Worm (Caenorhabditis elegans) whole organism, L4 larva: ENCODE measurements around the gene Y51A2B.8.
A peak's percentile ranks its signal among the peaks of the same experiment; 100 is the strongest.

Experiments used
- F26F4.8 ChIP-seq: fragments of 200-800 bp; sonication (Bioruptor generic); conservative IDR thresholded peaks from 2 replicates; pipeline ENCODE4 v1.3.6; 2022; ENCODE audit warnings: missing genetic modification characterization, missing compliant biosample characterization
- F44E2.7 ChIP-seq: fragments of 200-800 bp; sonication (Bioruptor generic); IDR thresholded peaks from 2 replicates; pipeline ENCODE4 v2.1.2; 2022; ENCODE audit warnings: missing genetic modification characterization, missing compliant biosample characterization
- R02D3.7 ChIP-seq: fragments of 150-350 bp; sonication (generic microtip); optimal IDR thresholded peaks from 3 replicates; lab custom pipeline; 2014; ENCODE audit warnings: missing biosample characterization, missing genetic modification characterization
- Y105C5A.15 ChIP-seq: fragments of 200-800 bp; sonication (Bioruptor generic); IDR thresholded peaks from 2 replicates; pipeline ENCODE4 v1.3.6; 2022; ENCODE audit warnings: missing genetic modification characterization, missing compliant biosample characterization
- Y75B8A.6 ChIP-seq: fragments of 200-800 bp; sonication (Bioruptor generic); IDR thresholded peaks from 2 replicates; pipeline ENCODE4 v1.3.6; 2022; ENCODE audit warnings: missing genetic modification reagents, missing genetic modification characterization, missing compliant biosample characterization
- ZK337.2 ChIP-seq: fragments of 200-800 bp; sonication (Bioruptor generic); IDR thresholded peaks from 2 replicates; pipeline ENCODE4 v1.3.6; 2022; ENCODE audit warnings: missing genetic modification reagents, missing genetic modification characterization, missing compliant biosample characterization
- ZK546.5 ChIP-seq, 2 experiments: sonication (generic microtip); optimal IDR thresholded peaks; 2 replicates each; lab custom pipeline; 2017; ENCODE audit warnings: missing biosample characterization in 2 of 2, missing genetic modification characterization in 2 of 2
- arid-1 ChIP-seq: fragments of 200-800 bp; sonication (Bioruptor generic); conservative IDR thresholded peaks from 2 replicates; pipeline ENCODE4 v1.3.6; 2022; ENCODE audit warnings: missing genetic modification reagents, missing genetic modification characterization, missing compliant biosample characterization
- ceh-32 ChIP-seq: sonication (generic microtip); optimal IDR thresholded peaks from 2 replicates; lab custom pipeline; 2016; ENCODE audit warnings: mild to moderate bottlenecking, missing genetic modification characterization, missing compliant biosample characterization; ENCODE audit not compliant: poor library complexity
- ceh-44 ChIP-seq: fragments of 200-800 bp; sonication (Bioruptor generic); IDR thresholded peaks from 2 replicates; pipeline ENCODE4 v1.3.6; 2022; ENCODE audit warnings: missing genetic modification reagents, missing genetic modification characterization, missing compliant biosample characterization
- ceh-82 ChIP-seq: sonication (generic microtip); optimal IDR thresholded peaks from 2 replicates; lab custom pipeline; 2017; ENCODE audit warnings: missing biosample characterization, missing genetic modification characterization
- ces-1 ChIP-seq: fragments of 150-350 bp; sonication (generic microtip); optimal IDR thresholded peaks from 4 replicates; lab custom pipeline; 2014; ENCODE audit warnings: missing biosample characterization, missing genetic modification reagents, missing genetic modification characterization
- cey-2 ChIP-seq: sonication (generic microtip); optimal IDR thresholded peaks from 3 replicates; lab custom pipeline; 2017; ENCODE audit warnings: missing genetic modification characterization, mild to moderate bottlenecking, missing compliant biosample characterization, antibody characterized with exemption, borderline replicate concordance; ENCODE audit not compliant: insufficient read depth
- ctbp-1 ChIP-seq: fragments of 200-800 bp; sonication (Bioruptor generic); IDR thresholded peaks from 2 replicates; pipeline ENCODE4 v1.3.6; 2022; ENCODE audit warnings: missing genetic modification reagents, missing genetic modification characterization, missing compliant biosample characterization
- daf-12 ChIP-seq: fragments of 150-350 bp; optimal IDR thresholded peaks from 2 replicates; lab custom pipeline; 2014; ENCODE audit warnings: missing biosample characterization, missing genetic modification reagents, missing genetic modification characterization
- daf-16 ChIP-seq, 3 experiments: sonication (generic microtip); optimal IDR thresholded peaks; 2 replicates each; lab custom pipeline; 2016 to 2017; ENCODE audit warnings: missing genetic modification characterization in 3 of 3, missing genetic modification reagents in 3 of 3, mild to moderate bottlenecking in 2 of 3, missing compliant biosample characterization in 2 of 3, missing biosample characterization in 1 of 3, moderate library complexity in 1 of 3
- dmd-6 ChIP-seq: fragments of 200-800 bp; sonication (Bioruptor generic); IDR thresholded peaks from 2 replicates; pipeline ENCODE4 v1.3.6; 2022; ENCODE audit warnings: missing genetic modification reagents, missing genetic modification characterization, missing compliant biosample characterization
- dmd-8 ChIP-seq: fragments of 200-800 bp; sonication (Bioruptor generic); IDR thresholded peaks from 2 replicates; pipeline ENCODE4 v1.3.6; 2022; ENCODE audit warnings: missing genetic modification characterization, missing compliant biosample characterization
- dmd-9 ChIP-seq: fragments of 200-800 bp; sonication (Bioruptor generic); IDR thresholded peaks from 2 replicates; pipeline ENCODE4 v1.3.6; 2022; ENCODE audit warnings: missing genetic modification reagents, missing genetic modification characterization, missing compliant biosample characterization
- duxl-1 ChIP-seq: sonication (generic microtip); optimal IDR thresholded peaks from 2 replicates; lab custom pipeline; 2016; ENCODE audit warnings: mild to moderate bottlenecking, missing genetic modification characterization, moderate library complexity, missing compliant biosample characterization; ENCODE audit not compliant: poor library complexity
- egl-43 ChIP-seq: fragments of 200-800 bp; sonication (Bioruptor generic); IDR thresholded peaks from 2 replicates; pipeline ENCODE4 v1.3.6; 2022; ENCODE audit warnings: missing genetic modification reagents, missing genetic modification characterization, missing compliant biosample characterization
- gei-8 ChIP-seq: fragments of 200-800 bp; sonication (Bioruptor generic); optimal IDR thresholded peaks from 2 replicates; lab custom pipeline; 2018; ENCODE audit warnings: mild to moderate bottlenecking, missing genetic modification characterization, missing compliant biosample characterization
- hlh-30 ChIP-seq: sonication (generic microtip); optimal IDR thresholded peaks from 2 replicates; lab custom pipeline; 2017; ENCODE audit warnings: antibody characterized with exemption, mild to moderate bottlenecking, missing genetic modification characterization, missing compliant biosample characterization; ENCODE audit not compliant: insufficient read depth
- hmg-1.1 ChIP-seq: fragments of 200-800 bp; sonication (Bioruptor generic); IDR thresholded peaks from 2 replicates; pipeline ENCODE4 v1.3.6; 2022; ENCODE audit warnings: missing genetic modification reagents, missing genetic modification characterization, missing compliant biosample characterization
- lim-7 ChIP-seq: fragments of 200-800 bp; sonication (Bioruptor generic); IDR thresholded peaks from 2 replicates; pipeline ENCODE4 v1.3.6; 2022; ENCODE audit warnings: missing genetic modification characterization, missing compliant biosample characterization
- lin-1 ChIP-seq: fragments of 200-800 bp; sonication (Bioruptor generic); IDR thresholded peaks from 2 replicates; pipeline ENCODE4 v1.3.6; 2022; ENCODE audit warnings: missing genetic modification reagents, missing genetic modification characterization, missing compliant biosample characterization
- lin-15B ChIP-seq: fragments of 150-350 bp; sonication (generic microtip); optimal IDR thresholded peaks from 3 replicates; lab custom pipeline; 2014; ENCODE audit warnings: missing biosample characterization, missing genetic modification characterization
- lir-3 ChIP-seq: sonication (generic microtip); optimal IDR thresholded peaks from 2 replicates; lab custom pipeline; 2016; ENCODE audit warnings: mild to moderate bottlenecking, missing genetic modification characterization, missing compliant biosample characterization
- mep-1 ChIP-seq: fragments of 150-350 bp; sonication (generic microtip); optimal IDR thresholded peaks from 3 replicates; lab custom pipeline; 2014; ENCODE audit warnings: missing biosample characterization, missing genetic modification characterization
- mes-2 ChIP-seq: sonication (generic microtip); optimal IDR thresholded peaks from 2 replicates; lab custom pipeline; 2016; ENCODE audit warnings: missing genotype, mild to moderate bottlenecking, missing genetic modification characterization, missing compliant biosample characterization; ENCODE audit not compliant: poor library complexity, severe bottlenecking
- mxl-2 ChIP-seq: fragments of 200-800 bp; sonication (Bioruptor generic); conservative IDR thresholded peaks from 2 replicates; pipeline ENCODE4 v1.3.6; 2022; ENCODE audit warnings: missing genetic modification reagents, missing genetic modification characterization, missing compliant biosample characterization
- nhr-11 ChIP-seq: fragments of 150-350 bp; optimal IDR thresholded peaks from 2 replicates; lab custom pipeline; 2014; ENCODE audit warnings: missing biosample characterization, missing genetic modification characterization
- nhr-111 ChIP-seq: fragments of 200-800 bp; sonication (Bioruptor generic); optimal IDR thresholded peaks from 2 replicates; lab custom pipeline; 2018; ENCODE audit warnings: mild to moderate bottlenecking, missing genetic modification characterization, missing compliant biosample characterization
- nhr-237 ChIP-seq: sonication (generic microtip); optimal IDR thresholded peaks from 2 replicates; lab custom pipeline; 2017; ENCODE audit warnings: missing biosample characterization, missing genetic modification characterization
- nhr-25 ChIP-seq: sonication (generic microtip); optimal IDR thresholded peaks from 2 replicates; lab custom pipeline; 2017; ENCODE audit warnings: missing genetic modification characterization, mild to moderate bottlenecking, missing compliant biosample characterization, antibody characterized with exemption, moderate library complexity, borderline replicate concordance; ENCODE audit not compliant: insufficient read depth
- nhr-48 ChIP-seq: sonication (generic microtip); optimal IDR thresholded peaks from 2 replicates; lab custom pipeline; 2016; ENCODE audit warnings: mild to moderate bottlenecking, missing genetic modification characterization, missing compliant biosample characterization
- pha-4 ChIP-seq, 2 experiments: fragments of 150-350 bp in 1 of 2; fragments of 200-800 bp in 1 of 2; sonication (Bioruptor generic) in 1 of 2; IDR thresholded peaks in 1 of 2; optimal IDR thresholded peaks in 1 of 2; 2 replicates each; pipeline versions ENCODE4 v1.3.6 to Lab custom; 2014 to 2022; ENCODE audit warnings: missing genetic modification characterization in 2 of 2, missing genetic modification reagents in 2 of 2, missing biosample characterization in 1 of 2, missing compliant biosample characterization in 1 of 2
- php-3 ChIP-seq: fragments of 200-800 bp; sonication (Bioruptor generic); IDR thresholded peaks from 2 replicates; pipeline ENCODE4 v1.3.6; 2022; ENCODE audit warnings: missing genetic modification reagents, missing genetic modification characterization, missing compliant biosample characterization
- tag-97 ChIP-seq: fragments of 200-800 bp; sonication (Bioruptor generic); IDR thresholded peaks from 2 replicates; pipeline ENCODE4 v1.3.6; 2022; ENCODE audit warnings: missing genetic modification characterization, missing compliant biosample characterization
- tra-1 ChIP-seq: fragments of 200-800 bp; sonication (Bioruptor generic); IDR thresholded peaks from 2 replicates; pipeline ENCODE4 v1.3.6; 2022; ENCODE audit warnings: missing genetic modification reagents, missing genetic modification characterization, missing compliant biosample characterization
- unc-130 ChIP-seq: sonication (generic microtip); optimal IDR thresholded peaks from 2 replicates; lab custom pipeline; 2016; ENCODE audit warnings: missing genetic modification reagents, missing genetic modification characterization, missing compliant biosample characterization
- unc-62 ChIP-seq, 3 experiments: fragments of 150-350 bp in 1 of 3; sonication (generic microtip); optimal IDR thresholded peaks in 2 of 3; peaks in 1 of 3; 1 replicate in 1 of 3; 2 replicates in 2 of 3; lab custom pipeline; 2014 to 2017; ENCODE audit warnings: missing biosample characterization in 3 of 3, missing genetic modification characterization in 3 of 3, missing genetic modification reagents in 3 of 3, missing genotype in 1 of 3
- vab-7 ChIP-seq: fragments of 200-800 bp; sonication (Bioruptor generic); IDR thresholded peaks from 2 replicates; pipeline ENCODE4 v1.3.6; 2022; ENCODE audit warnings: missing genetic modification reagents, missing genetic modification characterization, missing compliant biosample characterization
- zfp-2 ChIP-seq: sonication (generic microtip); optimal IDR thresholded peaks from 2 replicates; lab custom pipeline; 2016; ENCODE audit warnings: mild to moderate bottlenecking, missing genetic modification characterization, missing compliant biosample characterization
- zfp-3 ChIP-seq: fragments of 200-800 bp; sonication (Bioruptor generic); conservative IDR thresholded peaks from 2 replicates; pipeline ENCODE4 v1.3.6; 2022; ENCODE audit warnings: missing genetic modification reagents, missing genetic modification characterization, missing compliant biosample characterization
- zip-2 ChIP-seq: fragments of 150-350 bp; optimal IDR thresholded peaks from 2 replicates; lab custom pipeline; 2014; ENCODE audit warnings: missing biosample characterization, missing genetic modification characterization
- ztf-11 ChIP-seq: fragments of 150-350 bp; optimal IDR thresholded peaks from 2 replicates; lab custom pipeline; 2014; ENCODE audit warnings: missing biosample characterization, missing genetic modification characterization
- ztf-7 ChIP-seq: fragments of 150-350 bp; optimal IDR thresholded peaks from 2 replicates; lab custom pipeline; 2014; ENCODE audit warnings: missing biosample characterization, missing genetic modification characterization

Y51A2B.8 gene

ce11 chrV:18412351-18412750 is 33.4 kb downstream of the Y51A2B.8 start (continued):
- no peak for TF ChIP-seq daf-12 (tag; lab: Kevin White, UChicago)
- peak; percentile 41; the same call in 1 of the 2 replicates for TF ChIP-seq Y105C5A.15 (GFP tag; lab: Robert Waterston, UW)
- TF ChIP-seq ztf-11 (tag; lab: Kevin White, UChicago): no peak
- peak; percentile 73 for TF ChIP-seq egl-43 (GFP tag; lab: Robert Waterston, UW)
- no peak for TF ChIP-seq gei-8 (GFP tag; lab: Kevin White, UChicago)
- no peak for TF ChIP-seq nhr-11 (tag; lab: Kevin White, UChicago)
- no peak for TF ChIP-seq unc-62 (GFP tag; optimal IDR thresholded peaks at IDR 0.05 in 1 of 2; lab: Kevin White, UChicago)
- no peak for TF ChIP-seq unc-62 (tag; optimal IDR thresholded peaks at IDR 0.05; lab: Kevin White, UChicago)
- TF ChIP-seq hlh-30 (tag; lab: Kevin White, UChicago): no peak
- peak; percentile 65; the same call in 1 of the 2 replicates for TF ChIP-seq vab-7 (GFP tag; lab: Robert Waterston, UW)
- TF ChIP-seq mxl-2 (GFP tag; lab: Robert Waterston, UW): no peak
- no peak for TF ChIP-seq tag-97 (GFP tag; lab: Robert Waterston, UW)
- no peak for TF ChIP-seq Y75B8A.6
- no peak for TF ChIP-seq ZK546.5 (tag; optimal IDR thresholded peaks at IDR 0.05; lab: Kevin White, UChicago)
- TF ChIP-seq ceh-32: no peak
- TF ChIP-seq F26F4.8: peak; percentile 59; the same call in 1 of the 2 replicates
- no peak for TF ChIP-seq zfp-2 (tag; lab: Kevin White, UChicago)
- TF ChIP-seq ctbp-1 (GFP tag; lab: Robert Waterston, UW): no peak
- no peak for TF ChIP-seq lir-3
- TF ChIP-seq mes-2 (tag; lab: Kevin White, UChicago): no peak
- no peak for TF ChIP-seq nhr-48
- no peak for TF ChIP-seq arid-1 (GFP tag; lab: Robert Waterston, UW)
- no peak for TF ChIP-seq hmg-1.1
- peak; percentile 36; the same call in 1 of the 2 replicates for TF ChIP-seq dmd-6 (GFP tag; lab: Robert Waterston, UW)
- TF ChIP-seq lim-7 (GFP tag; lab: Robert Waterston, UW): peak; percentile 79
- no peak for TF ChIP-seq dmd-8 (GFP tag; lab: Robert Waterston, UW)
- peak; percentile 80 for TF ChIP-seq duxl-1
- no peak for TF ChIP-seq mep-1 (tag; lab: Kevin White, UChicago)
- TF ChIP-seq lin-1: 0 out of 2 replicates have a peak, but pooled peaks have one; percentile 50
- no peak for TF ChIP-seq ceh-44 (GFP tag; lab: Robert Waterston, UW)
- no peak; the same call in 1 of the 2 replicates for TF ChIP-seq pha-4 (GFP tag; IDR thresholded peaks at IDR 0.05; lab: Robert Waterston, UW)
- TF ChIP-seq pha-4 (tag; optimal IDR thresholded peaks at IDR 0.05; lab: Kevin White, UChicago): no peak
- no peak for TF ChIP-seq nhr-237 (tag; lab: Kevin White, UChicago)
- TF ChIP-seq cey-2 (tag; lab: Kevin White, UChicago): no peak
- no peak for TF ChIP-seq lin-15B (tag; lab: Kevin White, UChicago)
- 0 out of 2 replicates have a peak, but pooled peaks have one; percentile 23 for TF ChIP-seq ZK337.2 (GFP tag; lab: Robert Waterston, UW)
- TF ChIP-seq zip-2 (tag; lab: Kevin White, UChicago): no peak
- TF ChIP-seq nhr-25 (tag; lab: Kevin White, UChicago): no peak
- TF ChIP-seq ceh-82 (tag; lab: Kevin White, UChicago): no peak
- TF ChIP-seq nhr-111: no peak
- TF ChIP-seq tra-1 (GFP tag; lab: Robert Waterston, UW): 0 out of 2 replicates have a peak, but pooled peaks have one; percentile 26
- no peak for TF ChIP-seq F44E2.7 (GFP tag; lab: Robert Waterston, UW)
- no peak for TF ChIP-seq R02D3.7 (tag; lab: Kevin White, UChicago)
- TF ChIP-seq unc-130 (GFP tag; lab: Kevin White, UChicago): peak; percentile 38
- TF ChIP-seq ztf-7: no peak
- no peak for TF ChIP-seq ces-1 (GFP tag; lab: Kevin White, UChicago)
- no peak for TF ChIP-seq dmd-9 (GFP tag; lab: Robert Waterston, UW)
- TF ChIP-seq daf-16 (GFP tag; optimal IDR thresholded peaks at IDR 0.05; lab: Kevin White, UChicago): peak in 1 of 2 experiments; percentile 44
- TF ChIP-seq daf-16 (tag; optimal IDR thresholded peaks at IDR 0.05; lab: Kevin White, UChicago): peak; percentile 54
- peak; percentile 20; the same call in 1 of the 2 replicates for TF ChIP-seq php-3
- TF ChIP-seq zfp-3 (GFP tag; lab: Robert Waterston, UW): no peak
